Worm (Caenorhabditis elegans) whole organism, young adult: ENCODE measurements around the gene F56H9.8.

Experiments
- B0019.2 ChIP-seq: fragments of 200-800 bp; sonication (Bioruptor generic); conservative IDR thresholded peaks from 2 replicates; pipeline ENCODE4 v1.3.6; 2022; ENCODE audit warnings: missing genetic modification reagents, missing genetic modification characterization, missing compliant biosample characterization
- C06A6.2 ChIP-seq: fragments of 200-800 bp; sonication (Bioruptor generic); conservative IDR thresholded peaks from 2 replicates; pipeline ENCODE4 v1.3.6; 2022; ENCODE audit warnings: missing genetic modification characterization, missing compliant biosample characterization
- F10E7.11 ChIP-seq: sonication (generic microtip); optimal IDR thresholded peaks from 2 replicates; lab custom pipeline; 2017; ENCODE audit warnings: mild to moderate bottlenecking, missing genetic modification characterization, moderate library complexity, missing compliant biosample characterization
- F22D6.2 ChIP-seq: sonication (generic microtip); optimal IDR thresholded peaks from 2 replicates; lab custom pipeline; 2016; ENCODE audit warnings: mild to moderate bottlenecking, missing genetic modification characterization, missing compliant biosample characterization
- F52B5.7 ChIP-seq: sonication (generic microtip); optimal IDR thresholded peaks from 2 replicates; lab custom pipeline; 2016; ENCODE audit warnings: mild to moderate bottlenecking, missing genetic modification characterization, missing compliant biosample characterization
- K12H6.12 ChIP-seq: fragments of 200-800 bp; sonication (Bioruptor generic); optimal IDR thresholded peaks from 2 replicates; lab custom pipeline; 2018; ENCODE audit warnings: mild to moderate bottlenecking, missing genetic modification characterization, missing compliant biosample characterization
- Y79H2A.3 ChIP-seq: fragments of 200-800 bp; sonication (Bioruptor generic); conservative IDR thresholded peaks from 2 replicates; pipeline ENCODE4 v1.3.6; 2022; ENCODE audit warnings: missing genetic modification reagents, missing genetic modification characterization, missing compliant biosample characterization
- ZK185.1 ChIP-seq: sonication (generic microtip); optimal IDR thresholded peaks from 2 replicates; lab custom pipeline; 2016; ENCODE audit warnings: mild to moderate bottlenecking, missing genetic modification characterization, missing compliant biosample characterization; ENCODE audit not compliant: poor library complexity, severe bottlenecking
- atf-7 ChIP-seq: sonication (generic microtip); optimal IDR thresholded peaks from 2 replicates; lab custom pipeline; 2017; ENCODE audit warnings: mild to moderate bottlenecking, missing genetic modification characterization, missing compliant biosample characterization
- attf-6 ChIP-seq: fragments of 200-800 bp; sonication (Bioruptor generic); IDR thresholded peaks from 2 replicates; pipeline ENCODE4 v1.3.6; 2022; ENCODE audit warnings: missing genetic modification reagents, missing genetic modification characterization, missing compliant biosample characterization
- cebp-1 ChIP-seq, 2 experiments: fragments of 200-800 bp in 1 of 2; sonication (Bioruptor generic) in 1 of 2; sonication (generic microtip) in 1 of 2; IDR thresholded peaks in 1 of 2; optimal IDR thresholded peaks in 1 of 2; 2 replicates each; pipeline versions ENCODE4 v1.3.6 to Lab custom; 2017 to 2022; ENCODE audit warnings: missing compliant biosample characterization in 2 of 2, missing genetic modification characterization in 2 of 2, mild to moderate bottlenecking in 1 of 2, missing genetic modification reagents in 1 of 2, moderate library complexity in 1 of 2
- ceh-40 ChIP-seq: fragments of 200-800 bp; sonication (Bioruptor generic); IDR thresholded peaks from 2 replicates; pipeline ENCODE4 v1.3.6; 2022; ENCODE audit warnings: missing genetic modification characterization, missing compliant biosample characterization
- chd-7 ChIP-seq: sonication (generic microtip); optimal IDR thresholded peaks from 2 replicates; lab custom pipeline; 2016; ENCODE audit warnings: mild to moderate bottlenecking, missing genetic modification characterization, moderate library complexity, missing compliant biosample characterization
- egl-44 ChIP-seq: fragments of 200-800 bp; sonication (Bioruptor generic); IDR thresholded peaks from 2 replicates; pipeline ENCODE4 v1.3.6; 2022; ENCODE audit warnings: missing genetic modification reagents, missing genetic modification characterization, missing compliant biosample characterization
- egrh-3 ChIP-seq: fragments of 200-800 bp; sonication (Bioruptor generic); IDR thresholded peaks from 2 replicates; pipeline ENCODE4 v1.3.6; 2022; ENCODE audit warnings: missing genetic modification reagents, missing genetic modification characterization, missing compliant biosample characterization
- ets-4 ChIP-seq: fragments of 200-800 bp; sonication (Bioruptor generic); optimal IDR thresholded peaks from 2 replicates; lab custom pipeline; 2018; ENCODE audit warnings: mild to moderate bottlenecking, missing genetic modification characterization, missing compliant biosample characterization
- fkh-3 ChIP-seq: sonication (generic microtip); optimal IDR thresholded peaks from 2 replicates; lab custom pipeline; 2016; ENCODE audit warnings: mild to moderate bottlenecking, missing genetic modification characterization, missing compliant biosample characterization
- hmg-1.2 ChIP-seq: fragments of 200-800 bp; sonication (Bioruptor generic); IDR thresholded peaks from 2 replicates; pipeline ENCODE4 v1.3.6; 2022; ENCODE audit warnings: missing genetic modification reagents, missing genetic modification characterization, missing compliant biosample characterization
- hsf-1 ChIP-seq: fragments of 200-800 bp; sonication (Bioruptor generic); IDR thresholded peaks from 2 replicates; pipeline ENCODE4 v1.3.6; 2022; ENCODE audit warnings: missing genetic modification reagents, missing genetic modification characterization, missing compliant biosample characterization
- lag-1 ChIP-seq: fragments of 200-800 bp; sonication (Bioruptor generic); IDR thresholded peaks from 2 replicates; pipeline ENCODE4 v1.3.6; 2022; ENCODE audit warnings: missing genetic modification reagents, missing genetic modification characterization, missing compliant biosample characterization
- let-607 ChIP-seq, 2 experiments: fragments of 200-800 bp in 1 of 2; sonication (Bioruptor generic) in 1 of 2; sonication (generic microtip) in 1 of 2; optimal IDR thresholded peaks; 2 replicates each; lab custom pipeline; 2016 to 2018; ENCODE audit warnings: mild to moderate bottlenecking in 2 of 2, missing compliant biosample characterization in 2 of 2, missing genetic modification characterization in 2 of 2, moderate library complexity in 2 of 2, missing genotype in 1 of 2
- lin-35 ChIP-seq, 3 experiments: fragments of 150-350 bp in 2 of 3; sonication (generic microtip) in 1 of 3; optimal IDR thresholded peaks; 2 replicates each; lab custom pipeline; 2014 to 2018; ENCODE audit warnings: missing biosample characterization in 3 of 3, missing genetic modification characterization in 3 of 3, missing genetic modification reagents in 3 of 3
- lin-40 ChIP-seq: sonication (generic microtip); optimal IDR thresholded peaks from 2 replicates; lab custom pipeline; 2016; ENCODE audit warnings: missing genetic modification characterization, mild to moderate bottlenecking, missing compliant biosample characterization, missing genotype, missing genetic modification reagents
- lsl-1 ChIP-seq: fragments of 200-800 bp; sonication (Bioruptor generic); optimal IDR thresholded peaks from 2 replicates; lab custom pipeline; 2018; ENCODE audit warnings: mild to moderate bottlenecking, missing genetic modification characterization, moderate library complexity, missing compliant biosample characterization
- madf-10 ChIP-seq: sonication (generic microtip); optimal IDR thresholded peaks from 2 replicates; lab custom pipeline; 2016; ENCODE audit warnings: mild to moderate bottlenecking, missing genetic modification characterization, missing compliant biosample characterization
- madf-6 ChIP-seq: fragments of 200-800 bp; sonication (Bioruptor generic); IDR thresholded peaks from 2 replicates; pipeline ENCODE4 v1.3.6; 2022; ENCODE audit warnings: missing genetic modification reagents, missing genetic modification characterization, missing compliant biosample characterization
- mcd-1 ChIP-seq: fragments of 200-800 bp; sonication (Bioruptor generic); IDR thresholded peaks from 2 replicates; pipeline ENCODE4 v1.3.6; 2022; ENCODE audit warnings: missing genetic modification reagents, missing genetic modification characterization, missing compliant biosample characterization
- mxl-1 ChIP-seq: sonication (generic microtip); optimal IDR thresholded peaks from 2 replicates; lab custom pipeline; 2016; ENCODE audit warnings: missing genetic modification characterization, missing compliant biosample characterization
- nfya-2 ChIP-seq: fragments of 200-800 bp; sonication (Bioruptor generic); IDR thresholded peaks from 2 replicates; pipeline ENCODE4 v1.3.6; 2022; ENCODE audit warnings: missing genetic modification reagents, missing genetic modification characterization, missing compliant biosample characterization
- nfyb-1 ChIP-seq: fragments of 200-800 bp; sonication (Bioruptor generic); IDR thresholded peaks from 2 replicates; pipeline ENCODE4 v1.3.6; 2022; ENCODE audit warnings: missing genetic modification reagents, missing genetic modification characterization, missing compliant biosample characterization
- nhr-120 ChIP-seq: fragments of 200-800 bp; sonication (Bioruptor generic); IDR thresholded peaks from 2 replicates; pipeline ENCODE4 v1.3.6; 2022; ENCODE audit warnings: missing genetic modification characterization, missing compliant biosample characterization
- nhr-80 ChIP-seq: sonication (generic microtip); optimal IDR thresholded peaks from 2 replicates; lab custom pipeline; 2016; ENCODE audit warnings: missing genetic modification characterization, missing compliant biosample characterization
- pbrm-1 ChIP-seq: fragments of 200-800 bp; sonication (Bioruptor generic); IDR thresholded peaks from 2 replicates; pipeline ENCODE4 v1.3.6; 2022; ENCODE audit warnings: missing genetic modification reagents, missing genetic modification characterization, missing compliant biosample characterization
- pha-4 ChIP-seq: fragments of 150-350 bp; sonication (generic microtip); optimal IDR thresholded peaks from 2 replicates; lab custom pipeline; 2014; ENCODE audit warnings: missing biosample characterization, missing genetic modification reagents, missing genetic modification characterization
- rcor-1 ChIP-seq: fragments of 200-800 bp; sonication (Bioruptor generic); IDR thresholded peaks from 2 replicates; pipeline ENCODE4 v1.3.6; 2022; ENCODE audit warnings: missing genetic modification reagents, missing genetic modification characterization, missing compliant biosample characterization
- repo-1 ChIP-seq: sonication (generic microtip); optimal IDR thresholded peaks from 2 replicates; lab custom pipeline; 2017; ENCODE audit warnings: mild to moderate bottlenecking, missing genetic modification characterization, missing compliant biosample characterization
- snpc-4 ChIP-seq, 5 experiments: fragments of 150-350 bp in 1 of 5; sonication (generic microtip) in 4 of 5; optimal IDR thresholded peaks; 2 replicates each; lab custom pipeline; 2014 to 2018; ENCODE audit warnings: missing genetic modification characterization in 5 of 5, missing biosample characterization in 3 of 5, antibody characterized with exemption in 2 of 5, mild to moderate bottlenecking in 2 of 5, missing compliant biosample characterization in 2 of 5, missing genotype in 2 of 5, moderate library complexity in 2 of 5, missing genetic modification reagents in 1 of 5
- somi-1 ChIP-seq: fragments of 200-800 bp; sonication (Bioruptor generic); optimal IDR thresholded peaks from 2 replicates; lab custom pipeline; 2018; ENCODE audit warnings: mild to moderate bottlenecking, missing genetic modification characterization, missing compliant biosample characterization
- sptf-2 ChIP-seq: fragments of 200-800 bp; sonication (Bioruptor generic); optimal IDR thresholded peaks from 2 replicates; lab custom pipeline; 2018; ENCODE audit warnings: mild to moderate bottlenecking, missing genetic modification characterization, missing compliant biosample characterization
- tbp1 ChIP-seq: fragments of 200-800 bp; sonication (Bioruptor generic); optimal IDR thresholded peaks from 2 replicates; lab custom pipeline; 2018; ENCODE audit warnings: mild to moderate bottlenecking, missing genetic modification characterization, missing compliant biosample characterization
- unc-62 ChIP-seq: fragments of 150-350 bp; optimal IDR thresholded peaks from 2 replicates; lab custom pipeline; 2014; ENCODE audit warnings: missing biosample characterization, missing genetic modification reagents, missing genetic modification characterization
- zfh-2 ChIP-seq: fragments of 200-800 bp; sonication (Bioruptor generic); conservative IDR thresholded peaks from 2 replicates; pipeline ENCODE4 v1.3.6; 2022; ENCODE audit warnings: missing genetic modification reagents, missing genetic modification characterization, missing compliant biosample characterization
- ztf-18 ChIP-seq: sonication (generic microtip); optimal IDR thresholded peaks from 2 replicates; lab custom pipeline; 2016; ENCODE audit warnings: missing genotype, mild to moderate bottlenecking, missing genetic modification characterization, missing compliant biosample characterization
- ztf-22 ChIP-seq: fragments of 200-800 bp; sonication (Bioruptor generic); optimal IDR thresholded peaks from 2 replicates; lab custom pipeline; 2018; ENCODE audit warnings: mild to moderate bottlenecking, missing genetic modification characterization, moderate library complexity, missing compliant biosample characterization
- ztf-26 ChIP-seq: sonication (generic microtip); optimal IDR thresholded peaks from 2 replicates; lab custom pipeline; 2017; ENCODE audit warnings: missing genetic modification characterization, missing compliant biosample characterization

F56H9.8 gene

ce11 chrV:12636248-12636647 is 8.4 kb upstream of the F56H9.8 start:
- TF ChIP-seq fkh-3 (no peak), F52B5.7 (tag; lab: Kevin White, UChicago) (no peak), repo-1 (tag; lab: Kevin White, UChicago) (no peak), hsf-1 (GFP tag; lab: Robert Waterston, UW) (no peak), ztf-18 (no peak), snpc-4 (GFP tag; optimal IDR thresholded peaks at IDR 0.05; lab: Kevin White, UChicago) (no peak), snpc-4 (tag; optimal IDR thresholded peaks at IDR 0.05; lab: Kevin White, UChicago) (no peak), lag-1 (GFP tag; lab: Robert Waterston, UW) (no peak), sptf-2 (no peak), pbrm-1 (no peak), cebp-1 (GFP tag; IDR thresholded peaks at IDR 0.05; lab: Robert Waterston, UW) (no peak), cebp-1 (tag; optimal IDR thresholded peaks at IDR 0.05; lab: Kevin White, UChicago) (no peak), attf-6 (no peak), B0019.2 (GFP tag; lab: Robert Waterston, UW) (no peak), F10E7.11 (tag; lab: Kevin White, UChicago) (no peak), Y79H2A.3 (GFP tag; lab: Robert Waterston, UW) (no peak), let-607 (tag; optimal IDR thresholded peaks at IDR 0.05; lab: Kevin White, UChicago) (no peak), mxl-1 (no peak)

ce11 chrV:12637238-12637690 is 7.3 kb upstream of the F56H9.8 start, which contains the start of gene F56H9.2:
TSS of gene F56H9.2 (plus strand) at chrV:12637663.
- TF ChIP-seq nhr-120 (GFP tag; lab: Robert Waterston, UW) (no peak), pha-4 (tag; lab: Kevin White, UChicago) (peak; percentile 39), somi-1 (GFP tag; lab: Kevin White, UChicago) (peak; percentile 7), F10E7.11 (tag; lab: Kevin White, UChicago) (no peak), F22D6.2 (tag; lab: Kevin White, UChicago) (peak; percentile 82), ceh-40 (GFP tag; lab: Robert Waterston, UW) (no peak), rcor-1 (GFP tag; lab: Robert Waterston, UW) (0 out of 2 replicates have a peak, but pooled peaks have one; percentile 21), nhr-80 (tag; lab: Kevin White, UChicago) (peak; percentile 52), atf-7 (peak; percentile 60), ztf-26 (tag; lab: Kevin White, UChicago) (peak; percentile 76), madf-10 (tag; lab: Kevin White, UChicago) (no peak), lin-35 (GFP tag; optimal IDR thresholded peaks at IDR 0.05; lab: Kevin White, UChicago) (peak in 1 of 3 experiments; percentile 18), egrh-3 (no peak), egl-44 (no peak), ZK185.1 (tag; lab: Kevin White, UChicago) (no peak), Y79H2A.3 (GFP tag; lab: Robert Waterston, UW) (no peak), hmg-1.2 (GFP tag; lab: Robert Waterston, UW) (peak; percentile 50; the same call in 1 of the 2 replicates), C06A6.2 (GFP tag; lab: Robert Waterston, UW) (peak; percentile 67; the same call in 1 of the 2 replicates), ets-4 (GFP tag; lab: Kevin White, UChicago) (peak; percentile 11), chd-7 (tag; lab: Kevin White, UChicago) (peak; percentile 68), hsf-1 (GFP tag; lab: Robert Waterston, UW) (peak; percentile 50; the same call in 1 of the 2 replicates), zfh-2 (GFP tag; lab: Robert Waterston, UW) (no peak), nfyb-1 (GFP tag; lab: Robert Waterston, UW) (peak; percentile 73), madf-6 (GFP tag; lab: Robert Waterston, UW) (no peak), K12H6.12 (tag; lab: Kevin White, UChicago) (peak; percentile 67), ztf-22 (GFP tag; lab: Kevin White, UChicago) (peak; percentile 73), lin-40 (tag; lab: Kevin White, UChicago) (peak; percentile 67), tbp1 (GFP tag; lab: Kevin White, UChicago) (peak; percentile 31), snpc-4 (GFP tag; optimal IDR thresholded peaks at IDR 0.05; lab: Kevin White, UChicago) (no peak), snpc-4 (tag; optimal IDR thresholded peaks at IDR 0.05; lab: Kevin White, UChicago) (peak in 1 of 4 experiments; percentile 20), unc-62 (no peak), nfya-2 (GFP tag; lab: Robert Waterston, UW) (no peak), lsl-1 (GFP tag; lab: Kevin White, UChicago) (no peak), cebp-1 (GFP tag; IDR thresholded peaks at IDR 0.05; lab: Robert Waterston, UW) (no peak), cebp-1 (tag; optimal IDR thresholded peaks at IDR 0.05; lab: Kevin White, UChicago) (peak; percentile 64), mcd-1 (GFP tag; lab: Robert Waterston, UW) (peak; percentile 43; the same call in 1 of the 2 replicates)
